Fruit fly (Drosophila melanogaster) whole organism, wandering third instar larva: ENCODE measurements around the gene CG9072.

Source experiments
- Dfd ChIP-seq: fragments of >200 bp; optimal IDR thresholded peaks from 2 replicates; lab custom pipeline; 2017; ENCODE audit warnings: missing biosample characterization, missing genetic modification characterization
- Hr83 ChIP-seq: fragments of 200-300 bp; sonication (Bioruptor generic); optimal IDR thresholded peaks from 2 replicates; lab custom pipeline; 2016; ENCODE audit warnings: missing biosample characterization, mild to moderate bottlenecking, missing genetic modification characterization, moderate library complexity; ENCODE audit not compliant: poor library complexity, severe bottlenecking
- Jra ChIP-seq: sonication (Bioruptor generic); optimal IDR thresholded peaks from 2 replicates; lab custom pipeline; 2016; ENCODE audit warnings: missing biosample characterization, missing genetic modification characterization
- Myc ChIP-seq: fragments of >200 bp; optimal IDR thresholded peaks from 2 replicates; lab custom pipeline; 2017
- OdsH ChIP-seq: fragments of 200-800 bp; sonication (Bioruptor generic); optimal IDR thresholded peaks from 2 replicates; lab custom pipeline; 2016; ENCODE audit warnings: missing biosample characterization, mild to moderate bottlenecking, missing genetic modification characterization
- brk ChIP-seq: fragments of 200-800 bp; sonication (Bioruptor generic); optimal IDR thresholded peaks from 2 replicates; lab custom pipeline; 2016; ENCODE audit warnings: missing biosample characterization, mild to moderate bottlenecking, missing genetic modification characterization
- ey ChIP-seq: fragments of 200-800 bp; sonication (Bioruptor generic); optimal IDR thresholded peaks from 2 replicates; lab custom pipeline; 2016; ENCODE audit warnings: missing biosample characterization, missing genetic modification characterization
- h ChIP-seq: fragments of 200-800 bp; sonication (Bioruptor generic); optimal IDR thresholded peaks from 3 replicates; lab custom pipeline; 2016; ENCODE audit warnings: missing biosample characterization, mild to moderate bottlenecking, missing genetic modification characterization
- pan ChIP-seq: fragments of >200 bp; optimal IDR thresholded peaks from 2 replicates; lab custom pipeline; 2017
- sage ChIP-seq: fragments of 200-800 bp; sonication (Bioruptor generic); optimal IDR thresholded peaks from 2 replicates; lab custom pipeline; 2016; ENCODE audit warnings: missing biosample characterization, mild to moderate bottlenecking, missing genetic modification characterization
- usp ChIP-seq: fragments of >200 bp; optimal IDR thresholded peaks from 2 replicates; lab custom pipeline; 2017; ENCODE audit warnings: missing biosample characterization, missing genetic modification characterization

dm6 chrX:15048713-15049112 is 47.1 kb downstream of the CG9072 start:
- TF ChIP-seq Hr83 (GFP tag; lab: Kevin White, UChicago): no peak
- no peak for TF ChIP-seq Jra (GFP tag; lab: Kevin White, UChicago)
- TF ChIP-seq brk (GFP tag; lab: Kevin White, UChicago): no peak
- no peak for TF ChIP-seq Myc (lab: Kevin White, UChicago)
- no peak for TF ChIP-seq usp (GFP tag; lab: Kevin White, UChicago)
- TF ChIP-seq sage (GFP tag; lab: Kevin White, UChicago): no peak
- no peak for TF ChIP-seq ey (GFP tag; lab: Kevin White, UChicago)
- TF ChIP-seq Dfd: no peak
- TF ChIP-seq pan: no peak
- TF ChIP-seq h (GFP tag; lab: Kevin White, UChicago): no peak
- no peak for TF ChIP-seq OdsH
